Fruit fly (Drosophila melanogaster) whole organism, embryonic: Measurements from ENCODE around the gene Blm.

Source experiments
- Atf6 ChIP-seq: fragments of 200-800 bp; sonication (Bioruptor generic); IDR thresholded peaks from 2 replicates; pipeline ENCODE4 v1.3.6; 2022; ENCODE audit warnings: missing biosample characterization, missing genetic modification characterization
- Awh ChIP-seq: fragments of 200-800 bp; sonication (Bioruptor generic); IDR thresholded peaks from 2 replicates; pipeline ENCODE4, ENCODE4 v1.3.6; 2022; ENCODE audit warnings: missing biosample characterization, missing genetic modification characterization
- CG10267 ChIP-seq: fragments of 200-800 bp; sonication (Bioruptor generic); optimal IDR thresholded peaks from 2 replicates; lab custom pipeline; 2018; ENCODE audit warnings: missing biosample characterization, mild to moderate bottlenecking, missing genetic modification characterization, moderate library complexity
- CG10654 ChIP-seq: fragments of 200-800 bp; sonication (Bioruptor generic); optimal IDR thresholded peaks from 2 replicates; lab custom pipeline; 2016; ENCODE audit warnings: missing biosample characterization, missing genetic modification characterization
- CG11695 ChIP-seq: fragments of 200-800 bp; sonication (Bioruptor generic); IDR thresholded peaks from 3 replicates; pipeline ENCODE4 v1.3.6; 2022; ENCODE audit warnings: missing biosample characterization, missing genetic modification characterization
- CG12236 ChIP-seq: fragments of 200-800 bp; sonication (Bioruptor generic); optimal IDR thresholded peaks from 2 replicates; lab custom pipeline; 2016; ENCODE audit warnings: missing biosample characterization, missing genetic modification characterization
- CG16863 ChIP-seq: fragments of 200-800 bp; sonication (Bioruptor generic); optimal IDR thresholded peaks from 3 replicates; lab custom pipeline; 2016; ENCODE audit warnings: missing biosample characterization, missing genetic modification characterization
- CG18619 ChIP-seq: fragments of 200-800 bp; sonication (Bioruptor generic); optimal IDR thresholded peaks from 3 replicates; lab custom pipeline; 2017; ENCODE audit warnings: missing biosample characterization, mild to moderate bottlenecking, missing genetic modification characterization
- CG2202 ChIP-seq: fragments of 200-800 bp; sonication (Bioruptor generic); optimal IDR thresholded peaks from 2 replicates; lab custom pipeline; 2018; ENCODE audit warnings: missing biosample characterization, mild to moderate bottlenecking, missing genetic modification characterization
- CG30403 ChIP-seq: fragments of 200-800 bp; sonication (Bioruptor generic); optimal IDR thresholded peaks from 3 replicates; lab custom pipeline; 2016; ENCODE audit warnings: missing biosample characterization, missing genetic modification characterization
- CG31224 ChIP-seq: fragments of 200-800 bp; sonication (Bioruptor generic); IDR thresholded peaks from 2 replicates; pipeline ENCODE4 v1.3.6; 2022; ENCODE audit warnings: missing biosample characterization, missing genetic modification characterization
- CG34376 ChIP-seq: fragments of 200-800 bp; sonication (Bioruptor generic); optimal IDR thresholded peaks from 2 replicates; lab custom pipeline; 2018; ENCODE audit warnings: missing biosample characterization, mild to moderate bottlenecking, missing genetic modification characterization
- CG3838 ChIP-seq: fragments of 200-800 bp; sonication (Bioruptor generic); optimal IDR thresholded peaks from 3 replicates; lab custom pipeline; 2016; ENCODE audit warnings: missing biosample characterization, missing genetic modification characterization
- CG4854 ChIP-seq: fragments of 200-800 bp; sonication (Bioruptor generic); optimal IDR thresholded peaks from 2 replicates; lab custom pipeline; 2016; ENCODE audit warnings: missing biosample characterization, missing genetic modification characterization, inconsistent platforms
- CG6791 ChIP-seq: fragments of 200-800 bp; sonication (Bioruptor generic); IDR thresholded peaks from 3 replicates; pipeline ENCODE4 v1.3.6; 2022; ENCODE audit warnings: missing biosample characterization, missing genetic modification characterization; ENCODE audit not compliant: partially characterized antibody
- CG6813 ChIP-seq: fragments of 200-800 bp; sonication (Bioruptor generic); optimal IDR thresholded peaks from 2 replicates; lab custom pipeline; 2017; ENCODE audit warnings: missing biosample characterization, missing genetic modification characterization, mild to moderate bottlenecking, moderate library complexity, missing genetic modification reagents
- CG7357 ChIP-seq: fragments of 200-800 bp; sonication (Bioruptor generic); IDR thresholded peaks from 3 replicates; pipeline ENCODE4 v1.3.6; 2022; ENCODE audit warnings: missing biosample characterization, missing genetic modification characterization
- CTCF ChIP-seq: fragments of 200-800 bp; sonication (Bioruptor generic); optimal IDR thresholded peaks from 2 replicates; lab custom pipeline; 2017; ENCODE audit warnings: missing biosample characterization, mild to moderate bottlenecking, missing genetic modification characterization, moderate library complexity
- D ChIP-seq, 2 experiments: fragments of 200-800 bp in 1 of 2; fragments of >200 bp in 1 of 2; sonication (Bioruptor generic) in 1 of 2; optimal IDR thresholded peaks; 2 replicates in 1 of 2; 3 replicates in 1 of 2; lab custom pipeline; 2017; ENCODE audit warnings: mild to moderate bottlenecking in 1 of 2, missing biosample characterization in 1 of 2, missing genetic modification characterization in 1 of 2, missing genetic modification reagents in 1 of 2
- Deaf1 ChIP-seq: fragments of 200-800 bp; optimal IDR thresholded peaks from 3 replicates; lab custom pipeline; 2019; ENCODE audit warnings: missing biosample characterization, mild to moderate bottlenecking, missing genetic modification characterization, moderate library complexity
- E2f1 ChIP-seq: fragments of 200-800 bp; sonication (Bioruptor generic); IDR thresholded peaks from 2 replicates; pipeline ENCODE4 v1.3.6; 2022; ENCODE audit warnings: missing biosample characterization, missing genetic modification characterization
- Ets97D ChIP-seq: fragments of 200-800 bp; sonication (Bioruptor generic); optimal IDR thresholded peaks from 3 replicates; lab custom pipeline; 2016; ENCODE audit warnings: missing biosample characterization, missing genetic modification characterization
- HLH54F ChIP-seq: fragments of 200-800 bp; sonication (Bioruptor generic); optimal IDR thresholded peaks from 3 replicates; lab custom pipeline; 2016; ENCODE audit warnings: missing biosample characterization, missing genetic modification characterization
- Meics ChIP-seq: fragments of 200-800 bp; sonication (Bioruptor generic); optimal IDR thresholded peaks from 2 replicates; lab custom pipeline; 2017; ENCODE audit warnings: missing biosample characterization, mild to moderate bottlenecking, missing genetic modification characterization
- Nf-YC ChIP-seq: fragments of 200-800 bp; optimal IDR thresholded peaks from 3 replicates; lab custom pipeline; 2019; ENCODE audit warnings: missing biosample characterization, mild to moderate bottlenecking, missing genetic modification characterization, moderate library complexity
- Poxn ChIP-seq: fragments of 200-800 bp; sonication (Bioruptor generic); IDR thresholded peaks from 2 replicates; pipeline ENCODE4 v1.3.6; 2022; ENCODE audit warnings: missing biosample characterization, missing genetic modification characterization
- Ptx1 ChIP-seq: fragments of 200-800 bp; sonication (Bioruptor generic); IDR thresholded peaks from 2 replicates; pipeline ENCODE4 v1.3.6; 2022; ENCODE audit warnings: missing biosample characterization, missing genetic modification characterization
- Sin3A ChIP-seq: fragments of >200 bp; optimal IDR thresholded peaks from 2 replicates; lab custom pipeline; 2018
- al ChIP-seq: fragments of 200-800 bp; sonication (Bioruptor generic); IDR thresholded peaks from 2 replicates; pipeline ENCODE4 v1.3.6; 2022; ENCODE audit warnings: missing biosample characterization, missing genetic modification characterization
- aop ChIP-seq: fragments of 200-800 bp; sonication (Bioruptor generic); IDR thresholded peaks from 2 replicates; pipeline ENCODE4 v1.3.6; 2022; ENCODE audit warnings: missing biosample characterization, missing genetic modification characterization
- crol ChIP-seq: fragments of 200-800 bp; sonication (Bioruptor generic); IDR thresholded peaks from 2 replicates; pipeline ENCODE4 v1.3.6; 2022; ENCODE audit warnings: missing biosample characterization, missing genetic modification characterization
- esg ChIP-seq: fragments of 200-800 bp; sonication (Bioruptor generic); conservative IDR thresholded peaks from 2 replicates; pipeline ENCODE4 v1.3.6; 2022; ENCODE audit warnings: missing biosample characterization, missing genetic modification characterization
- fd64A ChIP-seq: fragments of 200-800 bp; sonication (Bioruptor generic); optimal IDR thresholded peaks from 3 replicates; lab custom pipeline; 2018; ENCODE audit warnings: missing biosample characterization, mild to moderate bottlenecking, missing genetic modification characterization
- gem ChIP-seq: fragments of 200-800 bp; sonication (Bioruptor generic); optimal IDR thresholded peaks from 2 replicates; lab custom pipeline; 2019; ENCODE audit warnings: missing biosample characterization, mild to moderate bottlenecking, missing genetic modification characterization, moderate library complexity
- hb ChIP-seq: fragments of 200-800 bp; sonication (Bioruptor generic); IDR thresholded peaks from 3 replicates; pipeline ENCODE4 v1.3.6; 2022; ENCODE audit warnings: missing biosample characterization, missing genetic modification characterization; ENCODE audit not compliant: partially characterized antibody
- lab ChIP-seq: fragments of 200-800 bp; sonication (Bioruptor generic); optimal IDR thresholded peaks from 3 replicates; lab custom pipeline; 2017; ENCODE audit warnings: missing biosample characterization, missing genetic modification characterization, mild to moderate bottlenecking, moderate library complexity, missing genetic modification reagents
- maf-S ChIP-seq: fragments of 200-800 bp; sonication (Bioruptor generic); optimal IDR thresholded peaks from 2 replicates; lab custom pipeline; 2016; ENCODE audit warnings: missing biosample characterization, missing genetic modification characterization
- mam ChIP-seq: fragments of 200-800 bp; sonication (Bioruptor generic); optimal IDR thresholded peaks from 3 replicates; lab custom pipeline; 2016; ENCODE audit warnings: missing biosample characterization, missing genetic modification characterization
- nerfin-1 ChIP-seq: fragments of 200-800 bp; sonication (Bioruptor generic); optimal IDR thresholded peaks from 3 replicates; lab custom pipeline; 2019; ENCODE audit warnings: missing biosample characterization, mild to moderate bottlenecking, missing genetic modification characterization, moderate library complexity
- oc ChIP-seq: fragments of 200-800 bp; sonication (Bioruptor generic); optimal IDR thresholded peaks from 2 replicates; lab custom pipeline; 2018; ENCODE audit warnings: missing biosample characterization, mild to moderate bottlenecking, missing genetic modification characterization, moderate library complexity
- pita ChIP-seq: fragments of 200-800 bp; sonication (Bioruptor generic); optimal IDR thresholded peaks from 2 replicates; lab custom pipeline; 2017; ENCODE audit warnings: missing biosample characterization, mild to moderate bottlenecking, missing genetic modification characterization
- scrt ChIP-seq: fragments of 200-800 bp; sonication (Bioruptor generic); optimal IDR thresholded peaks from 2 replicates; lab custom pipeline; 2018; ENCODE audit warnings: missing biosample characterization, mild to moderate bottlenecking, missing genetic modification characterization, moderate library complexity
- sd ChIP-seq: fragments of 200-800 bp; sonication (Bioruptor generic); optimal IDR thresholded peaks from 3 replicates; lab custom pipeline; 2018; ENCODE audit warnings: missing biosample characterization, mild to moderate bottlenecking, missing genetic modification characterization, moderate library complexity
- sima ChIP-seq: fragments of 200-800 bp; sonication (Bioruptor generic); optimal IDR thresholded peaks from 2 replicates; lab custom pipeline; 2016; ENCODE audit warnings: missing biosample characterization, missing genetic modification characterization
- tll ChIP-seq, 2 experiments: fragments of 200-800 bp in 1 of 2; fragments of >200 bp in 1 of 2; sonication (Bioruptor generic) in 1 of 2; optimal IDR thresholded peaks; 2 replicates each; lab custom pipeline; 2017 to 2019; ENCODE audit warnings: missing biosample characterization in 2 of 2, missing genetic modification characterization in 2 of 2, mild to moderate bottlenecking in 1 of 2, moderate library complexity in 1 of 2
- usp ChIP-seq: fragments of >200 bp; optimal IDR thresholded peaks from 2 replicates; lab custom pipeline; 2017; ENCODE audit warnings: missing biosample characterization, missing genetic modification characterization

The Blm gene

dm6 chr3R:11700314-11700713, 41.3 kb downstream of the Blm start, which contains the start of gene CG14718:
Gene CG14718, plus strand, starts transcription at chr3R:11700614.
- TF ChIP-seq Ets97D (GFP tag; lab: Kevin White, UChicago) (no peak), oc (tag; lab: Kevin White, UChicago) (no peak), al (GFP tag; lab: Robert Waterston, UW) (no peak), aop (GFP tag; lab: Robert Waterston, UW) (no peak), CG12236 (GFP tag; lab: Kevin White, UChicago) (no peak), Sin3A (lab: Kevin White, UChicago) (no peak), CG31224 (no peak), Ptx1 (no peak), CTCF (GFP tag; lab: Kevin White, UChicago) (no peak)

dm6 chr3R:11696209-11696608, 45.4 kb downstream of the Blm start, which contains the start of gene CG14717:
Gene CG14717, plus strand, starts transcription at chr3R:11696509.
- no peak for TF ChIP-seq Meics (GFP tag; lab: Kevin White, UChicago)
- no peak for TF ChIP-seq mam
- TF ChIP-seq Deaf1 (tag; lab: Kevin White, UChicago) = no peak
- TF ChIP-seq gem (tag; lab: Kevin White, UChicago) = no peak
- TF ChIP-seq hb = no peak
- no peak for TF ChIP-seq HLH54F
- TF ChIP-seq, all 482 proteins: peak for 0

dm6 chr3R:11694311-11695305, 47.0 kb downstream of the Blm start, which contains the start of gene Fer3:
Gene Fer3, minus strand, starts transcription at chr3R:11694311.
- TF ChIP-seq esg (GFP tag; lab: Robert Waterston, UW) (no peak), CG16863 (no peak), D (optimal IDR thresholded peaks at IDR 0.05; lab: Kevin White, UChicago) (peak; percentile 1), D (GFP tag; optimal IDR thresholded peaks at IDR 0.05; lab: Kevin White, UChicago) (no peak), CG10267 (tag; lab: Kevin White, UChicago) (no peak), pita (GFP tag; lab: Kevin White, UChicago) (peak; percentile 77), CG18619 (GFP tag; lab: Kevin White, UChicago) (no peak), CG10654 (GFP tag; lab: Kevin White, UChicago) (no peak), CG34376 (no peak), CG30403 (GFP tag; lab: Kevin White, UChicago) (no peak), usp (GFP tag; lab: Kevin White, UChicago) (no peak), fd64A (GFP tag; lab: Kevin White, UChicago) (no peak), Atf6 (peak; percentile 38; the same call in 1 of the 2 replicates), tll (GFP tag; optimal IDR thresholded peaks at IDR 0.05; lab: Kevin White, UChicago) (peak in 1 of 2 experiments; percentile 26), scrt (GFP tag; lab: Kevin White, UChicago) (peak; percentile 93), crol (no peak), nerfin-1 (tag; lab: Kevin White, UChicago) (peak; percentile 40), CG2202 (tag; lab: Kevin White, UChicago) (no peak), CG6813 (GFP tag; lab: Kevin White, UChicago) (no peak), E2f1 (GFP tag; lab: Robert Waterston, UW) (no peak), CG7357 (GFP tag; lab: Robert Waterston, UW) (no peak), CG6791 (GFP tag; lab: Robert Waterston, UW) (peak; percentile 36; the same call in 1 of the 3 replicates), CTCF (GFP tag; lab: Kevin White, UChicago) (peak; percentile 74), sd (tag; lab: Kevin White, UChicago) (peak; percentile 40), CG4854 (GFP tag; lab: Kevin White, UChicago) (no peak), CG11695 (GFP tag; lab: Robert Waterston, UW) (no peak), Poxn (no peak), Nf-YC (tag; lab: Kevin White, UChicago) (peak; percentile 93), maf-S (GFP tag; lab: Kevin White, UChicago) (no peak), CG3838 (no peak), Deaf1 (tag; lab: Kevin White, UChicago) (no peak), lab (GFP tag; lab: Kevin White, UChicago) (peak; percentile 9), sima (GFP tag; lab: Kevin White, UChicago) (no peak), Awh (GFP tag; lab: Robert Waterston, UW) (no peak)
